Worm (Caenorhabditis elegans): ENCODE measurements around the gene wnk-1.
"Not testable (repeated sequence)": the region's sequence is repeated elsewhere in the genome, so short reads cannot be mapped to it uniquely, and the experiment has no call there.

wnk-1 gene

DNA sequence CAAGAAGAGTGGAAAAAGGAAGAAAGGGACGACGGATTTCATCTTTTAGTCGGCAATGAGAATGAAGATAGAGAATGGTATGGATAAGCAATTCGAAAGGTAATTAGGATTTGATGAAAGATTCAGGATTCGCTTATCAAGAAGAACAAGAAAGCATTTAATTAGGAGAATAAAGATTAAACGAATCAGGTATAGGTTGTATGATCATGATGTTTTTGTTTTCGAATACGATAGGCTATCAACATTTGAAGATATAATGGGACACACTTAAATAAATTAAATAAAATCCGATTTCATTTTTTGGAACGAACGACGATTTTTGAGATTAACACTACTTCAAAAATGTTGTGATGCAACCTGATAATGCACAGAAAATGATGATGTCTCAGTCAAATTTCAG, 45.5 kb downstream of the wnk-1 start, which contains the start of gene Y11D7A.5:
TSS of gene Y11D7A.5 (minus strand) at position 101 of the 400 bp plus-strand sequence.
- TF ChIP-seq unc-62 (GFP tag; optimal IDR thresholded peaks at IDR 0.05 in 1 of 2) (peak in 1 of 2 experiments; percentile 28), unc-62 (tag; optimal IDR thresholded peaks at IDR 0.05) (no peak), pqm-1 (tag; optimal IDR thresholded peaks at IDR 0.05) (no peak), fkh-10 (GFP tag; optimal IDR thresholded peaks at IDR 0.05) (no peak), lin-13 (GFP tag; optimal IDR thresholded peaks at IDR 0.05) (no peak)

DNA sequence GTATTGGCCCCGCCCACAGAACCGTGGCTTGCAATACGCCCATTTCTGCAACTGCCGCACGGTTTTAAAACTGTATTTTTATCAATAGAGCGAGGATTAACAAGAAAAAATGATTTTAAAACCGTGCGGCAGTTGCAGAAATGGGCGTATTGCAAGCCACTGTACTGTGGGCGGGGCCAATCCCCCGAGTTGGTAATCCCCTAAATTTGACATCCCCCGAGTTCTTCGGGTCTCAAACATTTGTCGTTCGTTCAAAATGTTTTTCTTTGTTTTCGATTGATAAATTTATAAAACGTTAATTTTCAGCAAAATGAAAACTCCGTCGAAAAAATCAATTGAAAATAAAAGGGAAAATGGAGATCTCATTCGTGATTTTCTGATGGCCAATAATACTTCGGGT, 49.3 kb downstream of the wnk-1 start, which contains the start of gene Y11D7A.7:
TSS of gene Y11D7A.7 (plus strand) at position 301 of the 400 bp plus-strand sequence.
- TF ChIP-seq nhr-48 (tag; optimal IDR thresholded peaks at IDR 0.05); zag-1 (tag; optimal IDR thresholded peaks at IDR 0.05); php-3 (GFP tag; IDR thresholded peaks at IDR 0.05): not testable (repeated sequence)

DNA sequence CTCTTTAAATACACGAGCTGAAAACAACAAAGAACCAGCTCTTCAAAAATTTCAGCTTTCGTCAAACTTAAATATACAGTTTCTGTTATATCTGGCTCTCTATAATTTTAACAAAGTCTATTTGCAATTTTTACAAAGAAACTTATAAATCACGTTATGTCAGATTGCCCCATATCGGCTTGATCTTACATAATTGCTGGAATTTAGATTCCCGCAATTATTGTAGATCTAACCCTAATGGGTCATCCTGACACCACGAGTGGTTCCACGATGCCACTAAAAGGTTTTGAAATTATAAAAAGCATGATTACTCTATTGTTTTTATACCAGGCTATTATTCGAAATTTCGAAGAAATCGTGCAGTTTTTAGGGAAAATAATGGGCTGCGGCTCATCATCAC, 51.2 kb downstream of the wnk-1 start, which contains the start of gene Y11D7A.8:
TSS of gene Y11D7A.8 (plus strand) at position 301 of the 400 bp plus-strand sequence.
- no peak for TF ChIP-seq daf-16 (GFP tag; optimal IDR thresholded peaks at IDR 0.05)
- no peak for TF ChIP-seq daf-16 (tag; optimal IDR thresholded peaks at IDR 0.05)
- no peak for TF ChIP-seq vab-7 (GFP tag; IDR thresholded peaks at IDR 0.05)
- TF ChIP-seq lin-13 (GFP tag; optimal IDR thresholded peaks at IDR 0.05) = no peak
- TF ChIP-seq set-16 (GFP tag; IDR thresholded peaks at IDR 0.05) = no peak
- TF ChIP-seq madf-5 (GFP tag; IDR thresholded peaks at IDR 0.05) = no peak
- TF ChIP-seq sdz-12 (GFP tag; optimal IDR thresholded peaks at IDR 0.05) = no peak

DNA sequence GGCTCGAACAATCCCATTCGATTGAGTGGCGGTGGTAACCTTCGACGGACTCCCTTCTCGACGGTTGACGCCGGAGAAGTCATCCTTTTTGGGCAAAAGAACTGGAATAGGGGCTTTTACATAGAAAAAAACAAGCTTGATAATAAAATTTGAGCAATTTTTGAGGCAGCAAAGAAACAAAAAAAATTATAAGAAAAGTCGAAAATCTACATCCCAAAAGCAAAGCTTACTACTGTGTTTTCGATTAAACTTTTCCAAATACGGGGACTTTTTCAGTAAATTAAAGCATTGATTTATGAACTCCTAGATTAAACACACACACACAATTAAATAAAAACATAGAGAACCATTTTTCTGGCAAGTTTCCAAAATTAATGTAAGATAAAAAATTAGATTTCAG, 56.1 kb downstream of the wnk-1 start, which contains the start of gene Y11D7A.9:
TSS of gene Y11D7A.9 (minus strand) at position 101 of the 400 bp plus-strand sequence.
- TF ChIP-seq attf-4 (tag; optimal IDR thresholded peaks at IDR 0.05) (no peak), jun-1 (tag; optimal IDR thresholded peaks at IDR 0.05) (no peak), lin-1 (GFP tag; IDR thresholded peaks at IDR 0.05) (no peak), ceh-28 (tag; optimal IDR thresholded peaks at IDR 0.05) (no peak), F10B5.3 (tag; optimal IDR thresholded peaks at IDR 0.05) (no peak), Y48G9A.11 (GFP tag; IDR thresholded peaks at IDR 0.05) (no peak), ceh-32 (tag; optimal IDR thresholded peaks at IDR 0.05; ENCODE audit: poor library complexity) (no peak), arid-1 (GFP tag; conservative IDR thresholded peaks at IDR 0.05) (no peak), mdl-1 (tag; optimal IDR thresholded peaks at IDR 0.05) (no peak), spr-3 (GFP tag; optimal IDR thresholded peaks at IDR 0.05) (no peak), T26A8.4 (GFP tag; IDR thresholded peaks at IDR 0.05) (no peak), nhr-237 (tag; optimal IDR thresholded peaks at IDR 0.05) (no peak), ces-1 (GFP tag; optimal IDR thresholded peaks at IDR 0.05) (no peak), daf-19 (GFP tag; conservative IDR thresholded peaks at IDR 0.05) (no peak), unc-39 (tag; optimal IDR thresholded peaks at IDR 0.05) (no peak), madf-9 (GFP tag; conservative IDR thresholded peaks at IDR 0.05) (no peak), Y105C5A.15 (GFP tag; IDR thresholded peaks at IDR 0.05) (no peak)

DNA sequence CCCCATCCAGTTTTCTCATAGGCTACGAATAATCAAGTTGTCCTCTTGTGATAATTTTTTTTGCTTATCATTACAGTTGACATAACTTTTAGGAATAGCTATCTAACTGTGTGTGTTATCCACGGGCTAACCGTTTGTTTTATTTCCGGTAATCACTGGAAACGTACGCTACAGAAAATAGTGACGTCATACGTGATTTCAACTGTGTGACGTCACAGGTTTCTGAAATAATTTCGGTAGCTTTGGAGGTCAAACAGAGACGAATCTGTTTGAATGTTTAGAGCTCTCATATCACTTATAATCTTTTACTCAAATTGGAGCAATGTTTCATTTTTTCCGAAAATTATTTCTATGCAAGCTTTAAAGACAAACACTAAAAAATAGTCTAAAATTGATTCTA, 57.0 kb downstream of the wnk-1 start:
- TF ChIP-seq D1046.2 (GFP tag; IDR thresholded peaks at IDR 0.05) = no peak
- TF ChIP-seq nhr-77 (tag; optimal IDR thresholded peaks at IDR 0.05) = no peak
- no peak for TF ChIP-seq daf-19 (GFP tag; conservative IDR thresholded peaks at IDR 0.05)
- TF ChIP-seq aha-1 (tag) = peak; percentile 76
- no peak for TF ChIP-seq nhr-6 (tag; optimal IDR thresholded peaks at IDR 0.05)
- no peak for TF ChIP-seq fos-1 (tag; optimal IDR thresholded peaks at IDR 0.05)
- no peak for TF ChIP-seq spr-1 (tag; optimal IDR thresholded peaks at IDR 0.05)
- TF ChIP-seq nhr-102 (tag; optimal IDR thresholded peaks at IDR 0.05) = no peak
